Worm (Caenorhabditis elegans) whole organism, L2 larva: Measurements from ENCODE around the gene C05D11.5.

Experiments
- C34F6.9 ChIP-seq: fragments of 150-350 bp; optimal IDR thresholded peaks from 2 replicates; lab custom pipeline; 2014; ENCODE audit warnings: missing biosample characterization, missing genetic modification characterization
- F13H6.1 ChIP-seq: sonication (generic microtip); optimal IDR thresholded peaks from 2 replicates; lab custom pipeline; 2016; ENCODE audit warnings: missing genetic modification characterization, missing compliant biosample characterization
- ZK546.5 ChIP-seq: sonication (generic microtip); optimal IDR thresholded peaks from 2 replicates; lab custom pipeline; 2017; ENCODE audit warnings: missing biosample characterization, missing genetic modification characterization
- alr-1 ChIP-seq: fragments of 150-350 bp; optimal IDR thresholded peaks from 2 replicates; lab custom pipeline; 2014; ENCODE audit warnings: missing biosample characterization, missing genetic modification characterization
- aly-2 ChIP-seq: fragments of 150-350 bp; optimal IDR thresholded peaks from 2 replicates; lab custom pipeline; 2014; ENCODE audit warnings: missing biosample characterization, missing genetic modification characterization
- blmp-1 ChIP-seq: sonication (generic microtip); optimal IDR thresholded peaks from 2 replicates; lab custom pipeline; 2017; ENCODE audit warnings: missing genetic modification characterization, mild to moderate bottlenecking, missing compliant biosample characterization, antibody characterized with exemption, moderate library complexity; ENCODE audit not compliant: insufficient read depth
- ceh-16 ChIP-seq: fragments of 150-350 bp; optimal IDR thresholded peaks from 2 replicates; lab custom pipeline; 2014; ENCODE audit warnings: missing biosample characterization, missing genetic modification characterization
- crh-2 ChIP-seq: sonication (generic microtip); optimal IDR thresholded peaks from 2 replicates; lab custom pipeline; 2017; ENCODE audit warnings: missing biosample characterization, missing genetic modification characterization
- dmd-4 ChIP-seq: sonication (generic microtip); optimal IDR thresholded peaks from 2 replicates; lab custom pipeline; 2017; ENCODE audit warnings: missing biosample characterization, missing genetic modification characterization
- egl-27 ChIP-seq: sonication (generic microtip); optimal IDR thresholded peaks from 3 replicates; lab custom pipeline; 2017; ENCODE audit warnings: missing biosample characterization, missing genetic modification reagents, missing genetic modification characterization
- elt-1 ChIP-seq: fragments of 150-350 bp; optimal IDR thresholded peaks from 2 replicates; lab custom pipeline; 2014; ENCODE audit warnings: missing biosample characterization, missing genetic modification characterization
- elt-3 ChIP-seq: sonication (generic microtip); optimal IDR thresholded peaks from 2 replicates; lab custom pipeline; 2017; ENCODE audit warnings: missing biosample characterization, missing genetic modification characterization
- fos-1 ChIP-seq: fragments of 150-350 bp; optimal IDR thresholded peaks from 2 replicates; lab custom pipeline; 2014; ENCODE audit warnings: missing biosample characterization, missing genetic modification characterization
- lin-13 ChIP-seq: fragments of 150-350 bp; optimal IDR thresholded peaks from 2 replicates; lab custom pipeline; 2014; ENCODE audit warnings: missing biosample characterization, missing genetic modification reagents, missing genetic modification characterization
- lin-39 ChIP-seq: fragments of 150-350 bp; optimal IDR thresholded peaks from 2 replicates; lab custom pipeline; 2014; ENCODE audit warnings: missing biosample characterization, missing genetic modification reagents, missing genetic modification characterization
- lsy-2 ChIP-seq, 2 experiments: fragments of 150-350 bp in 1 of 2; sonication (generic microtip) in 1 of 2; optimal IDR thresholded peaks; 2 replicates each; lab custom pipeline; 2014 to 2017; ENCODE audit warnings: missing biosample characterization in 2 of 2, missing genetic modification characterization in 2 of 2
- mbf-1 ChIP-seq: sonication (generic microtip); optimal IDR thresholded peaks from 2 replicates; lab custom pipeline; 2017; ENCODE audit warnings: missing biosample characterization, missing genetic modification characterization
- mdl-1 ChIP-seq, 2 experiments: fragments of 150-350 bp in 1 of 2; sonication (generic microtip) in 1 of 2; optimal IDR thresholded peaks; 2 replicates each; lab custom pipeline; 2017; ENCODE audit warnings: missing biosample characterization in 2 of 2, missing genetic modification characterization in 2 of 2
- nhr-10 ChIP-seq: sonication (generic microtip); optimal IDR thresholded peaks from 2 replicates; lab custom pipeline; 2017; ENCODE audit warnings: missing biosample characterization, missing genetic modification characterization
- nhr-11 ChIP-seq: fragments of 150-350 bp; optimal IDR thresholded peaks from 2 replicates; lab custom pipeline; 2014; ENCODE audit warnings: missing biosample characterization, missing genetic modification characterization
- nhr-12 ChIP-seq: fragments of 150-350 bp; optimal IDR thresholded peaks from 2 replicates; lab custom pipeline; 2014; ENCODE audit warnings: missing biosample characterization, missing genetic modification characterization
- nhr-129 ChIP-seq: fragments of 150-350 bp; optimal IDR thresholded peaks from 2 replicates; lab custom pipeline; 2014; ENCODE audit warnings: missing biosample characterization, missing genetic modification characterization
- nhr-21 ChIP-seq: fragments of 150-350 bp; optimal IDR thresholded peaks from 2 replicates; lab custom pipeline; 2014; ENCODE audit warnings: missing biosample characterization, missing genetic modification characterization
- nhr-23 ChIP-seq: fragments of 150-350 bp; optimal IDR thresholded peaks from 2 replicates; lab custom pipeline; 2014; ENCODE audit warnings: missing biosample characterization, missing genetic modification reagents, missing genetic modification characterization
- nhr-237 ChIP-seq: fragments of 150-350 bp; optimal IDR thresholded peaks from 2 replicates; lab custom pipeline; 2014; ENCODE audit warnings: missing biosample characterization, missing genetic modification characterization
- nhr-6 ChIP-seq: fragments of 150-350 bp; optimal IDR thresholded peaks from 2 replicates; lab custom pipeline; 2014; ENCODE audit warnings: missing biosample characterization, missing genetic modification characterization
- nhr-77 ChIP-seq: fragments of 150-350 bp; optimal IDR thresholded peaks from 2 replicates; lab custom pipeline; 2014; ENCODE audit warnings: missing biosample characterization, missing genetic modification characterization
- peb-1 ChIP-seq: fragments of 150-350 bp; optimal IDR thresholded peaks from 2 replicates; lab custom pipeline; 2014; ENCODE audit warnings: missing biosample characterization, missing genetic modification characterization
- sem-4 ChIP-seq: fragments of 150-350 bp; optimal IDR thresholded peaks from 2 replicates; lab custom pipeline; 2014; ENCODE audit warnings: missing biosample characterization, missing genetic modification reagents, missing genetic modification characterization
- skn-1 ChIP-seq: sonication (generic microtip); optimal IDR thresholded peaks from 2 replicates; lab custom pipeline; 2017; ENCODE audit warnings: missing biosample characterization, missing genetic modification characterization
- sma-3 ChIP-seq: sonication (generic microtip); optimal IDR thresholded peaks from 2 replicates; lab custom pipeline; 2016; ENCODE audit warnings: missing genetic modification reagents, missing genetic modification characterization, missing compliant biosample characterization
- sma-9 ChIP-seq, 2 experiments: fragments of 150-350 bp in 1 of 2; sonication (generic microtip) in 1 of 2; optimal IDR thresholded peaks; 2 replicates each; lab custom pipeline; 2014 to 2016; ENCODE audit warnings: missing genetic modification characterization in 2 of 2, mild to moderate bottlenecking in 1 of 2, missing biosample characterization in 1 of 2, missing compliant biosample characterization in 1 of 2, missing genetic modification reagents in 1 of 2, moderate library complexity in 1 of 2
- snpc-4 ChIP-seq: fragments of 150-350 bp; optimal IDR thresholded peaks from 2 replicates; lab custom pipeline; 2014; ENCODE audit warnings: missing biosample characterization, missing genetic modification characterization
- unc-39 ChIP-seq: fragments of 150-350 bp; optimal IDR thresholded peaks from 2 replicates; lab custom pipeline; 2014; ENCODE audit warnings: missing biosample characterization, missing genetic modification characterization
- unc-55 ChIP-seq: fragments of 150-350 bp; sonication (generic microtip); optimal IDR thresholded peaks from 3 replicates; lab custom pipeline; 2014; ENCODE audit warnings: missing biosample characterization, missing genetic modification reagents, missing genetic modification characterization
- zag-1 ChIP-seq: fragments of 150-350 bp; optimal IDR thresholded peaks from 2 replicates; lab custom pipeline; 2014; ENCODE audit warnings: missing biosample characterization, missing genetic modification characterization
- ztf-11 ChIP-seq: sonication (generic microtip); optimal IDR thresholded peaks from 2 replicates; lab custom pipeline; 2017; ENCODE audit warnings: missing biosample characterization, missing genetic modification characterization
- ztf-4 ChIP-seq: fragments of 150-350 bp; optimal IDR thresholded peaks from 2 replicates; lab custom pipeline; 2014; ENCODE audit warnings: missing biosample characterization, missing genetic modification characterization

The C05D11.5 gene

DNA sequence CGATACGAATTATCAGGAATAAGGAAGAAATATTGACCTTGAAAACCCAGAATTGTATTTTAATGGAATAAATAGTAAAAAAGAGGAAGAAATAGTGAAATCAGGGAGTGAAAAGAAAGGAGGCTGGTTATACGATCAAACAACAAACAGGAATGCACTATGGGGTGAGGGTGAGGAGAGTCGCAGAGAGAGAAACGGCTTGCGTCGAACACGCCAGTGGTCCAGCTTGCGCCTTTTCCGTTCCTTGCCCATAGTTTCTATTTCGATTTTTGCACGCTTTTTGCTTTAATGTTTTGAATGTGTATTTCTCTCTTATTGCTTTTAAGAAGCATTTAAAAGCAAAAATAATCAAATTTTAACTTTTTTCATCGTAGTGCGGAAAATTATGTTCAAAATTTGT is 41.9 kb upstream of the C05D11.5 start (continued):
- TF ChIP-seq nhr-23 (tag; lab: Kevin White, UChicago) (no peak), lin-39 (tag; lab: Kevin White, UChicago) (no peak), snpc-4 (tag; lab: Kevin White, UChicago) (peak; percentile 41), unc-39 (tag; lab: Kevin White, UChicago) (no peak), peb-1 (no peak), nhr-77 (tag; lab: Kevin White, UChicago) (no peak), C34F6.9 (peak; percentile 85), elt-3 (tag; lab: Kevin White, UChicago) (no peak), aly-2 (tag; lab: Kevin White, UChicago) (peak; percentile 17), blmp-1 (peak; percentile 89), lin-13 (GFP tag; lab: Kevin White, UChicago) (peak; percentile 88), mdl-1 (tag; optimal IDR thresholded peaks at IDR 0.05; lab: Kevin White, UChicago) (peak; percentile 20 to 55), nhr-6 (tag; lab: Kevin White, UChicago) (peak; percentile 71), sma-3 (GFP tag; lab: Kevin White, UChicago) (peak; percentile 80), nhr-10 (no peak)

DNA sequence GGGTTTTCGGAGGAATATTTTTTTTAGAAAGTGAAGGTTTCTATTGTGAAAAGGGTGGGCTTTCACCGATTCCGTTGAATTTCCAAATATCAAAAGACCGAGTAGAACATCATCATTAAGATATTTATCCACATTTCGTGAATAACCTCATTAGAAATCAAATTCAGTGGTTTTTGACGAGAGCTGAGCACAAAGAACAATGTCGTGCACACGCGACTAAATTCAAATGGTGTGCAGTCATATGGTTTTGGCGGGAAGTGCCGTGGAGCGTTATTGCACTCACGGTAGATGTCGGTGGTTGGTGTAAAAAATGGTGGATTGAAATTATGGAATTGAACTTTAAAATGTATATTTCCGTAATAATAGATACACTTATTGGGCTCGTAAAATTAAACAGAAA is 40.9 kb upstream of the C05D11.5 start:
- peak in 1 of 2 experiments; percentile 15 for TF ChIP-seq lsy-2 (tag; optimal IDR thresholded peaks at IDR 0.05; lab: Kevin White, UChicago)
- no peak for TF ChIP-seq ztf-11 (tag; lab: Kevin White, UChicago)
- no peak for TF ChIP-seq aly-2 (tag; lab: Kevin White, UChicago)
- TF ChIP-seq zag-1: no peak
- TF ChIP-seq ZK546.5 (tag; lab: Kevin White, UChicago): no peak
- TF ChIP-seq nhr-129 (tag; lab: Kevin White, UChicago): peak; percentile 25
- no peak for TF ChIP-seq elt-1 (tag; lab: Kevin White, UChicago)
- TF ChIP-seq unc-55 (GFP tag; lab: Kevin White, UChicago): peak; percentile 40
- TF ChIP-seq ceh-16 (tag; lab: Kevin White, UChicago): no peak
- no peak for TF ChIP-seq sma-9 (GFP tag; optimal IDR thresholded peaks at IDR 0.05; lab: Kevin White, UChicago)
- no peak for TF ChIP-seq sma-9 (tag; optimal IDR thresholded peaks at IDR 0.05; lab: Kevin White, UChicago)
- TF ChIP-seq C34F6.9: peak; percentile 38
- TF ChIP-seq elt-3 (tag; lab: Kevin White, UChicago): no peak
- no peak for TF ChIP-seq unc-39 (tag; lab: Kevin White, UChicago)
- TF ChIP-seq, all 48 proteins: peak for 4

DNA sequence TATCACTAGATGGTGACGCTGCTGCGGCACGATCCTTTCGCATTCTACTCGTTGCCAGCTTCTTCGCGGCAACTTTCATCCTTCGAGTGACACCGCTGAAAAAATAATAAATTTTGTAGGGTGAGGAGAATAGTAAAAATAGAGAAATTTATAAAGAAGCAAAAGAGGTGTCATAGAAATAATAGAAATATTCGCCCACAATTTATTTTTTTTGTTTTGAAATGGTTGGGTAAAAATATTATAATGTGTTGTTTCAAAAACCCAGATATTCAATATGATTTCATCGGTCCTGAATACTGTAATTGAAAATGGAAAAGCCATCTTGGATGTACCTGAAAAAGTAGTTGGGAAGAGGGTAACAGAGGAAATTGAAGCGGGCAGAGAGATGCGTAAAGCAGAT is 40.5 kb upstream of the C05D11.5 start, which contains the start of gene set-1:
Gene set-1 (minus strand): TSS at position 101 of the 400 bp plus-strand sequence.
- TF ChIP-seq snpc-4 (tag; lab: Kevin White, UChicago) (no peak), sem-4 (tag; lab: Kevin White, UChicago) (no peak), alr-1 (tag; lab: Kevin White, UChicago) (no peak), ZK546.5 (tag; lab: Kevin White, UChicago) (no peak), mbf-1 (no peak), nhr-237 (tag; lab: Kevin White, UChicago) (no peak)

DNA sequence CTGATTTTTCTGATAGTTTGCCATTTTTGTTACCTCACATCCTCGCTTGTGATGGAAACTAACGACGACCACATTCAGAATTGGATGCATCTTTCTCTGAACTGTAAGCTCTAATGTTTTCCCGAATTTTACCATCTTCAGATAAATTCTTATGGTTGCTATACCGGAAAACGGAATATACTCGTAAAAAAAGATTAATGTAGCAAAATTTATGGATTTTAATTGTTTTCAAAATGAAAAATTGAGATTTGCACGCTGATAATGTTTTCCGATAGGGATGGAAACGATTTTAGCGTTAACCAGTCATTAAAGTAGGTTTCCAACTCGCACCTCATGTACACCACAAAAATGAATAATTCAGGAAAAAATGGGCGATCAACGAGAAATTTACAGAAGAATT is 38.8 kb upstream of the C05D11.5 start, which contains the start of gene T26A5.6:
Gene T26A5.6 (minus strand): TSS at position 101 of the 400 bp plus-strand sequence.
- TF ChIP-seq peb-1 (no peak), nhr-77 (tag; lab: Kevin White, UChicago) (no peak), nhr-10 (no peak), aly-2 (tag; lab: Kevin White, UChicago) (no peak), nhr-23 (tag; lab: Kevin White, UChicago) (no peak), skn-1 (tag; lab: Kevin White, UChicago) (no peak)

DNA sequence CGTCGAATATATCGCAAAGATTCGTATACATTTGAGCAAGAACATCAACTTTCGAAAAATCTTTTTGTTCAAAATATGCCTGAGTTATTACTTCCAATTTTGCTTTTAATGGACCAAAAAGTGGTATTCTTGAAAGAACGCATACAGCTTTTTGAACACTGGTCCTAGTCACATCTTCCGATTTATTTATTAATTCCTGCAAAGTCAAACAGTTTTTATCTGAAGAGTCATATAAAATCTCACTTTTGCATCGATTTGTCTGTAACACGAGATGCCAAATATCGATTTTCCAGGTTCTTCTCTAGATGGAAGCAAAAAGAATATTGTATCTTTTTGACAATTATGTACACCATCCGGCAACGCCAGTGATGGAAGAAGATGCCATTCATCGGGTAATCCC is 38.0 kb upstream of the C05D11.5 start:
- TF ChIP-seq nhr-6 (tag; lab: Kevin White, UChicago): no peak
- no peak for TF ChIP-seq fos-1 (tag; lab: Kevin White, UChicago)
- TF ChIP-seq nhr-129 (tag; lab: Kevin White, UChicago): no peak
- no peak for TF ChIP-seq dmd-4 (tag; lab: Kevin White, UChicago)

DNA sequence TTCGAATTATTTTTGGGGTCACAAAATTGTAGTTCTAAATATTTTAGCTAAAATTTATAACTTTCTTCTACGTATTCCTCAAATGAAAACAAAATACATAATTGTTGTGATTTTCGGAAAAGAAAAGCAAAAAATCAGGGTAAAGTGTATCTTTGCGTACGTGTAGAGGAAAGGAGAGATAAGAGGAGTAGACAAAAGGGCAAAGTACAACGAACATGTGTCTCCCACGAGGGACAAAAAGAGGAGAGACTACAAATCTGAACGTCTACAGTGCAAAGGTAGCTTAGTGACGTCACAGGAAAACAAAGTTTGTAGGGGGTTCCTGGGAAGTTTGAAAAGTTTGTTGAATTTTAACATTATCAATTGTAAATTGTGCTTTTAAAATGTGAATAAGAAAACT is 35.7 kb upstream of the C05D11.5 start:
- no peak for TF ChIP-seq dmd-4 (tag; lab: Kevin White, UChicago)
- TF ChIP-seq mdl-1 (tag; optimal IDR thresholded peaks at IDR 0.05; lab: Kevin White, UChicago): peak; percentile 49 to 65
- TF ChIP-seq skn-1 (tag; lab: Kevin White, UChicago): no peak
- TF ChIP-seq C34F6.9: peak; percentile 43
- no peak for TF ChIP-seq nhr-12 (tag; lab: Kevin White, UChicago)
- TF ChIP-seq zag-1: no peak
- TF ChIP-seq ztf-11 (tag; lab: Kevin White, UChicago): no peak
- no peak for TF ChIP-seq unc-39 (tag; lab: Kevin White, UChicago)
- no peak for TF ChIP-seq nhr-6 (tag; lab: Kevin White, UChicago)
- TF ChIP-seq crh-2 (tag; lab: Kevin White, UChicago): peak; percentile 84
- TF ChIP-seq nhr-11: no peak
- peak in 1 of 2 experiments; percentile 67 for TF ChIP-seq lsy-2 (tag; optimal IDR thresholded peaks at IDR 0.05; lab: Kevin White, UChicago)
- TF ChIP-seq nhr-21 (tag; lab: Kevin White, UChicago): peak; percentile 76
- TF ChIP-seq nhr-23 (tag; lab: Kevin White, UChicago): no peak
- TF ChIP-seq unc-55 (GFP tag; lab: Kevin White, UChicago): no peak
- TF ChIP-seq mbf-1: no peak
- no peak for TF ChIP-seq nhr-10
- TF ChIP-seq blmp-1: peak; percentile 48
- TF ChIP-seq sma-9 (GFP tag; optimal IDR thresholded peaks at IDR 0.05; lab: Kevin White, UChicago): peak; percentile 76
- TF ChIP-seq sma-9 (tag; optimal IDR thresholded peaks at IDR 0.05; lab: Kevin White, UChicago): no peak
- TF ChIP-seq nhr-237 (tag; lab: Kevin White, UChicago): no peak
- TF ChIP-seq ztf-4 (tag; lab: Kevin White, UChicago): no peak
- TF ChIP-seq elt-1 (tag; lab: Kevin White, UChicago): no peak
- TF ChIP-seq aly-2 (tag; lab: Kevin White, UChicago): no peak
- TF ChIP-seq lin-13 (GFP tag; lab: Kevin White, UChicago): peak; percentile 22
- no peak for TF ChIP-seq egl-27 (tag; lab: Kevin White, UChicago)
- peak; percentile 55 for TF ChIP-seq F13H6.1 (tag; lab: Kevin White, UChicago)
- TF ChIP-seq snpc-4 (tag; lab: Kevin White, UChicago): no peak
